Worm (Caenorhabditis elegans): ENCODE data around the gene srab-6.

- TF ChIP-seq rnt-1 (tag; optimal IDR thresholded peaks at IDR 0.05) (no peak), ets-4 (tag; optimal IDR thresholded peaks at IDR 0.05) (no peak), fax-1 (tag; optimal IDR thresholded peaks at IDR 0.05) (no peak), nhr-11 (tag; optimal IDR thresholded peaks at IDR 0.05) (no peak)
Observed at ce11 chrV:3162299-3162698, 10.5 kb upstream of the srab-6 start.
